Fruit fly (Drosophila melanogaster) whole organism, embryonic: ENCODE results near the gene CG16779.

Source experiments
- B-H1 ChIP-seq: fragments of 200-800 bp; sonication (Bioruptor generic); IDR thresholded peaks from 3 replicates; pipeline ENCODE4 v1.3.6; 2022; ENCODE audit warnings: missing biosample characterization, missing genetic modification characterization
- Bteb2 ChIP-seq: fragments of 200-800 bp; sonication (Bioruptor generic); optimal IDR thresholded peaks from 2 replicates; lab custom pipeline; 2016; ENCODE audit warnings: missing biosample characterization, missing genetic modification characterization
- C15 ChIP-seq: fragments of 200-800 bp; sonication (Bioruptor generic); IDR thresholded peaks from 3 replicates; pipeline ENCODE4 v1.3.6; 2022; ENCODE audit warnings: missing biosample characterization, missing genetic modification characterization
- CG10209 ChIP-seq: fragments of 200-800 bp; sonication (Bioruptor generic); optimal IDR thresholded peaks from 3 replicates; lab custom pipeline; 2017; ENCODE audit warnings: missing biosample characterization, mild to moderate bottlenecking, missing genetic modification characterization, missing genetic modification reagents
- CG10543 ChIP-seq: fragments of 200-800 bp; sonication (Bioruptor generic); optimal IDR thresholded peaks from 3 replicates; lab custom pipeline; 2017; ENCODE audit warnings: missing biosample characterization, mild to moderate bottlenecking, missing genetic modification characterization, moderate library complexity
- CG11247 ChIP-seq: fragments of 200-800 bp; sonication (Bioruptor generic); IDR thresholded peaks from 2 replicates; pipeline ENCODE4 v1.3.6; 2022; ENCODE audit warnings: missing biosample characterization, missing genetic modification characterization
- CG11696 ChIP-seq: fragments of 200-800 bp; sonication (Bioruptor generic); IDR thresholded peaks from 2 replicates; pipeline ENCODE4 v1.3.6; 2022; ENCODE audit warnings: missing biosample characterization, missing genetic modification characterization
- CG12104 ChIP-seq: fragments of 200-800 bp; sonication (Bioruptor generic); optimal IDR thresholded peaks from 3 replicates; lab custom pipeline; 2016; ENCODE audit warnings: missing biosample characterization, missing genetic modification characterization
- CG12942 ChIP-seq: fragments of 200-800 bp; sonication (Bioruptor generic); optimal IDR thresholded peaks from 3 replicates; lab custom pipeline; 2016; ENCODE audit warnings: missing biosample characterization, missing genetic modification characterization
- CG13424 ChIP-seq: fragments of 200-800 bp; sonication (Bioruptor generic); optimal IDR thresholded peaks from 2 replicates; lab custom pipeline; 2019; ENCODE audit warnings: missing biosample characterization, mild to moderate bottlenecking, missing genetic modification characterization, moderate library complexity
- CG14965 ChIP-seq: fragments of 200-800 bp; sonication (Bioruptor generic); optimal IDR thresholded peaks from 2 replicates; lab custom pipeline; 2016; ENCODE audit warnings: missing biosample characterization, missing genetic modification characterization, borderline replicate concordance
- CG15269 ChIP-seq: fragments of 200-800 bp; sonication (Bioruptor generic); optimal IDR thresholded peaks from 2 replicates; lab custom pipeline; 2018; ENCODE audit warnings: missing biosample characterization, mild to moderate bottlenecking, missing genetic modification characterization, moderate library complexity
- CG1602 ChIP-seq: fragments of 200-800 bp; sonication (Bioruptor generic); optimal IDR thresholded peaks from 3 replicates; lab custom pipeline; 2016; ENCODE audit warnings: missing biosample characterization, missing genetic modification characterization
- CG17359 ChIP-seq: fragments of 200-800 bp; sonication (Bioruptor generic); optimal IDR thresholded peaks from 3 replicates; lab custom pipeline; 2018; ENCODE audit warnings: missing biosample characterization, mild to moderate bottlenecking, missing genetic modification characterization, moderate library complexity
- CG17912 ChIP-seq: fragments of 200-800 bp; sonication (Bioruptor generic); optimal IDR thresholded peaks from 2 replicates; lab custom pipeline; 2018; ENCODE audit warnings: missing biosample characterization, mild to moderate bottlenecking, missing genetic modification characterization
- CG2199 ChIP-seq: fragments of 200-800 bp; sonication (Bioruptor generic); IDR thresholded peaks from 3 replicates; pipeline ENCODE4 v1.3.6; 2022; ENCODE audit warnings: missing biosample characterization, missing genetic modification characterization
- CG2202 ChIP-seq: fragments of 200-800 bp; sonication (Bioruptor generic); optimal IDR thresholded peaks from 2 replicates; lab custom pipeline; 2018; ENCODE audit warnings: missing biosample characterization, mild to moderate bottlenecking, missing genetic modification characterization
- CG2889 ChIP-seq: fragments of 200-800 bp; sonication (Bioruptor generic); IDR thresholded peaks from 3 replicates; pipeline ENCODE4 v1.3.6; 2022; ENCODE audit warnings: missing biosample characterization, missing genetic modification characterization
- CG3407 ChIP-seq: fragments of 200-800 bp; sonication (Bioruptor generic); optimal IDR thresholded peaks from 2 replicates; lab custom pipeline; 2018; ENCODE audit warnings: missing biosample characterization, mild to moderate bottlenecking, missing genetic modification characterization
- CG34376 ChIP-seq: fragments of 200-800 bp; sonication (Bioruptor generic); optimal IDR thresholded peaks from 2 replicates; lab custom pipeline; 2018; ENCODE audit warnings: missing biosample characterization, mild to moderate bottlenecking, missing genetic modification characterization
- CG6175 ChIP-seq: fragments of 200-800 bp; sonication (Bioruptor generic); IDR thresholded peaks from 3 replicates; pipeline ENCODE4 v1.3.6; 2022; ENCODE audit warnings: missing biosample characterization, missing genetic modification characterization
- CG6683 ChIP-seq: fragments of 200-800 bp; sonication (Bioruptor generic); optimal IDR thresholded peaks from 2 replicates; lab custom pipeline; 2017; ENCODE audit warnings: missing biosample characterization, mild to moderate bottlenecking, missing genetic modification characterization, missing genetic modification reagents
- CG7987 ChIP-seq: fragments of 200-800 bp; sonication (Bioruptor generic); optimal IDR thresholded peaks from 2 replicates; lab custom pipeline; 2018; ENCODE audit warnings: missing biosample characterization, mild to moderate bottlenecking, missing genetic modification characterization, moderate library complexity
- CG8290 ChIP-seq, 3 experiments: fragments of 200-800 bp; sonication (Bioruptor generic); optimal IDR thresholded peaks; 2 replicates each; lab custom pipeline; 2016 to 2019; ENCODE audit warnings: missing biosample characterization in 3 of 3, missing genetic modification characterization in 3 of 3, mild to moderate bottlenecking in 2 of 3, moderate library complexity in 1 of 3
- CG9932 ChIP-seq: fragments of 200-800 bp; sonication (Bioruptor generic); IDR thresholded peaks from 2 replicates; pipeline ENCODE4 v1.3.6; 2022; ENCODE audit warnings: missing biosample characterization, missing genetic modification characterization
- Dref ChIP-seq: fragments of 200-800 bp; sonication (Bioruptor generic); IDR thresholded peaks from 2 replicates; pipeline ENCODE4 v1.3.6; 2022; ENCODE audit warnings: missing biosample characterization, missing genetic modification characterization
- Hey ChIP-seq: fragments of 200-800 bp; sonication (Bioruptor generic); optimal IDR thresholded peaks from 3 replicates; lab custom pipeline; 2018; ENCODE audit warnings: missing biosample characterization, mild to moderate bottlenecking, missing genetic modification characterization
- Lim3 ChIP-seq: fragments of 200-800 bp; sonication (Bioruptor generic); IDR thresholded peaks from 2 replicates; pipeline ENCODE4 v1.3.6; 2022; ENCODE audit warnings: missing biosample characterization, missing genetic modification characterization
- NC2β ChIP-seq: fragments of 200-800 bp; sonication (Bioruptor generic); optimal IDR thresholded peaks from 2 replicates; lab custom pipeline; 2016; ENCODE audit warnings: missing biosample characterization, missing genetic modification characterization
- Oaz ChIP-seq: fragments of 200-800 bp; sonication (Bioruptor generic); IDR thresholded peaks from 2 replicates; pipeline ENCODE4 v1.3.6; 2022; ENCODE audit warnings: missing biosample characterization, missing genetic modification characterization
- Oli ChIP-seq: fragments of 200-800 bp; sonication (Bioruptor generic); optimal IDR thresholded peaks from 2 replicates; lab custom pipeline; 2018; ENCODE audit warnings: missing biosample characterization, mild to moderate bottlenecking, missing genetic modification characterization, moderate library complexity
- Rfx ChIP-seq: fragments of 200-800 bp; sonication (Bioruptor generic); IDR thresholded peaks from 2 replicates; pipeline ENCODE4 v1.3.6; 2022; ENCODE audit warnings: missing biosample characterization, missing genetic modification characterization
- Sox100B ChIP-seq: fragments of 200-800 bp; sonication (Bioruptor generic); optimal IDR thresholded peaks from 3 replicates; lab custom pipeline; 2018; ENCODE audit warnings: missing biosample characterization, mild to moderate bottlenecking, missing genetic modification characterization
- Sox102F ChIP-seq: fragments of 200-800 bp; sonication (Bioruptor generic); optimal IDR thresholded peaks from 2 replicates; lab custom pipeline; 2018; ENCODE audit warnings: missing biosample characterization, mild to moderate bottlenecking, missing genetic modification characterization, moderate library complexity
- bcd ChIP-seq: fragments of 200-800 bp; sonication (Bioruptor generic); optimal IDR thresholded peaks from 2 replicates; lab custom pipeline; 2017; ENCODE audit warnings: missing biosample characterization, mild to moderate bottlenecking, missing genetic modification characterization
- bigmax ChIP-seq: fragments of 200-800 bp; sonication (Bioruptor generic); optimal IDR thresholded peaks from 2 replicates; lab custom pipeline; 2018; ENCODE audit warnings: missing biosample characterization, mild to moderate bottlenecking, missing genetic modification characterization
- dan ChIP-seq: fragments of 200-800 bp; sonication (Bioruptor generic); IDR thresholded peaks from 2 replicates; pipeline ENCODE4 v1.3.6; 2022; ENCODE audit warnings: missing biosample characterization, missing genetic modification characterization
- dm ChIP-seq: fragments of 200-800 bp; sonication (Bioruptor generic); optimal IDR thresholded peaks from 3 replicates; lab custom pipeline; 2016; ENCODE audit warnings: missing biosample characterization, missing genetic modification characterization
- gt ChIP-seq: fragments of 200-800 bp; sonication (Bioruptor generic); IDR thresholded peaks from 2 replicates; pipeline ENCODE4 v1.3.6; 2022; ENCODE audit warnings: missing biosample characterization, missing genetic modification characterization
- hb ChIP-seq: fragments of 200-800 bp; sonication (Bioruptor generic); IDR thresholded peaks from 3 replicates; pipeline ENCODE4 v1.3.6; 2022; ENCODE audit warnings: missing biosample characterization, missing genetic modification characterization; ENCODE audit not compliant: partially characterized antibody
- hth ChIP-seq: fragments of >200 bp; optimal IDR thresholded peaks from 2 replicates; lab custom pipeline; 2017; ENCODE audit warnings: inconsistent platforms
- nerfin-1 ChIP-seq: fragments of 200-800 bp; sonication (Bioruptor generic); optimal IDR thresholded peaks from 3 replicates; lab custom pipeline; 2019; ENCODE audit warnings: missing biosample characterization, mild to moderate bottlenecking, missing genetic modification characterization, moderate library complexity
- repo ChIP-seq: fragments of 200-800 bp; sonication (Bioruptor generic); optimal IDR thresholded peaks from 2 replicates; lab custom pipeline; 2016; ENCODE audit warnings: missing biosample characterization, missing genetic modification characterization
- row ChIP-seq: fragments of 200-800 bp; sonication (Bioruptor generic); IDR thresholded peaks from 3 replicates; pipeline ENCODE4 v1.3.6; 2022; ENCODE audit warnings: missing biosample characterization, missing genetic modification characterization
- run ChIP-seq: fragments of 200-800 bp; sonication (Bioruptor generic); optimal IDR thresholded peaks from 3 replicates; lab custom pipeline; 2018; ENCODE audit warnings: missing biosample characterization, mild to moderate bottlenecking, missing genetic modification characterization
- slbo ChIP-seq: fragments of 200-800 bp; sonication (Bioruptor generic); IDR thresholded peaks from 2 replicates; pipeline ENCODE4 v1.3.6; 2022; ENCODE audit warnings: missing biosample characterization, missing genetic modification characterization
- stc ChIP-seq: fragments of 200-800 bp; sonication (Bioruptor generic); IDR thresholded peaks from 2 replicates; pipeline ENCODE4 v1.3.6; 2022; ENCODE audit warnings: missing biosample characterization, missing genetic modification characterization
- tap ChIP-seq: fragments of 200-800 bp; optimal IDR thresholded peaks from 3 replicates; lab custom pipeline; 2019; ENCODE audit warnings: missing biosample characterization, mild to moderate bottlenecking, missing genetic modification characterization, moderate library complexity
- tna ChIP-seq: fragments of 200-800 bp; sonication (Bioruptor generic); IDR thresholded peaks from 2 replicates; pipeline ENCODE4 v1.3.6; 2022; ENCODE audit warnings: missing biosample characterization, missing genetic modification characterization; ENCODE audit not compliant: partially characterized antibody
- tup ChIP-seq: fragments of 200-800 bp; sonication (Bioruptor generic); optimal IDR thresholded peaks from 2 replicates; lab custom pipeline; 2016; ENCODE audit warnings: missing biosample characterization, mild to moderate bottlenecking, missing genetic modification characterization, moderate library complexity
- wor ChIP-seq: fragments of 200-800 bp; sonication (Bioruptor generic); IDR thresholded peaks from 2 replicates; pipeline ENCODE4 v1.3.6; 2022; ENCODE audit warnings: missing biosample characterization, missing genetic modification characterization

The CG16779 gene

dm6 chr3R:9534125-9534496 is 40.6 kb upstream of the CG16779 start (continued):
- TF ChIP-seq CG8290 (GFP tag; optimal IDR thresholded peaks at IDR 0.05; lab: Kevin White, UChicago): peak; percentile 77
- TF ChIP-seq CG8290 (tag; optimal IDR thresholded peaks at IDR 0.05; lab: Kevin White, UChicago): peak in 1 of 2 experiments; percentile 66
- no peak for TF ChIP-seq CG34376 (GFP tag; lab: Kevin White, UChicago)
- peak; percentile 86 for TF ChIP-seq B-H1 (GFP tag; lab: Robert Waterston, UW)
- no peak for TF ChIP-seq hb (GFP tag; lab: Robert Waterston, UW)
- no peak for TF ChIP-seq bigmax (GFP tag; lab: Kevin White, UChicago)
- TF ChIP-seq CG11696 (GFP tag; lab: Robert Waterston, UW): peak; percentile 82
- TF ChIP-seq CG3407 (GFP tag; lab: Kevin White, UChicago): peak; percentile 89
- TF ChIP-seq CG13424 (tag; lab: Kevin White, UChicago): peak; percentile 95
- TF ChIP-seq CG17912: peak; percentile 58
- TF ChIP-seq CG6175 (GFP tag; lab: Robert Waterston, UW): 0 out of 3 replicates have a peak, but pooled peaks have one; percentile 64
- TF ChIP-seq CG2199: peak; percentile 83; the same call in 2 of the 3 replicates
- peak; percentile 94 for TF ChIP-seq tap
- peak; percentile 87 for TF ChIP-seq CG2202
- no peak for TF ChIP-seq hth (lab: Kevin White, UChicago)
- TF ChIP-seq C15 (GFP tag; lab: Robert Waterston, UW): peak; percentile 83; the same call in 2 of the 3 replicates
- peak; percentile 81 for TF ChIP-seq CG12104
- peak; percentile 97 for TF ChIP-seq CG17359 (tag; lab: Kevin White, UChicago)
- peak; percentile 81 for TF ChIP-seq CG11247 (GFP tag; lab: Robert Waterston, UW)
- peak; percentile 82 for TF ChIP-seq bcd (GFP tag; lab: Kevin White, UChicago)
- peak; percentile 99 for TF ChIP-seq Sox102F
- TF ChIP-seq CG1602 (GFP tag; lab: Kevin White, UChicago): peak; percentile 91
- peak; percentile 87 for TF ChIP-seq CG10209 (GFP tag; lab: Kevin White, UChicago)
- no peak for TF ChIP-seq CG10543 (GFP tag; lab: Kevin White, UChicago)
- peak; percentile 88 for TF ChIP-seq row (GFP tag; lab: Robert Waterston, UW)
- TF ChIP-seq CG2889: peak; percentile 84
- TF ChIP-seq stc (GFP tag; lab: Robert Waterston, UW): peak; percentile 93
- TF ChIP-seq nerfin-1 (tag; lab: Kevin White, UChicago): peak; percentile 91
- peak; percentile 89 for TF ChIP-seq Bteb2 (GFP tag; lab: Kevin White, UChicago)
- peak; percentile 87; the same call in 1 of the 2 replicates for TF ChIP-seq Rfx (GFP tag; lab: Robert Waterston, UW)
- peak; percentile 73 for TF ChIP-seq gt
- TF ChIP-seq CG7987 (GFP tag; lab: Kevin White, UChicago): peak; percentile 67
- no peak for TF ChIP-seq Dref
- TF ChIP-seq CG6683 (GFP tag; lab: Kevin White, UChicago): peak; percentile 65
- peak; percentile 96 for TF ChIP-seq Oli (tag; lab: Kevin White, UChicago)
- TF ChIP-seq CG9932 (GFP tag; lab: Robert Waterston, UW): no peak; the same call in 1 of the 2 replicates
- no peak for TF ChIP-seq Lim3 (GFP tag; lab: Robert Waterston, UW)
- peak; percentile 94 for TF ChIP-seq run (tag; lab: Kevin White, UChicago)
- peak; percentile 93 for TF ChIP-seq slbo (GFP tag; lab: Robert Waterston, UW)
- TF ChIP-seq NC2β (GFP tag; lab: Kevin White, UChicago): peak; percentile 90
- TF ChIP-seq dm (GFP tag; lab: Kevin White, UChicago): peak; percentile 88
- no peak for TF ChIP-seq Hey (tag; lab: Kevin White, UChicago)
- no peak for TF ChIP-seq dan
- peak; percentile 94 for TF ChIP-seq Sox100B (GFP tag; lab: Kevin White, UChicago)
- no peak for TF ChIP-seq tna
- TF ChIP-seq wor (GFP tag; lab: Robert Waterston, UW): peak; percentile 93
- peak; percentile 90 for TF ChIP-seq CG12942 (GFP tag; lab: Kevin White, UChicago)
- peak; percentile 53 for TF ChIP-seq tup
- TF ChIP-seq CG14965: peak; percentile 82
- peak; percentile 95 for TF ChIP-seq CG15269 (tag; lab: Kevin White, UChicago)
- peak; percentile 86 for TF ChIP-seq repo (GFP tag; lab: Kevin White, UChicago)
- TF ChIP-seq Oaz: peak; percentile 73
